Worm (Caenorhabditis elegans) whole organism, L1 larva: ENCODE results near the gene T08D10.4.

Source experiments
- efl-1 ChIP-seq, 4 experiments: fragments of 150-350 bp; optimal IDR thresholded peaks in 3 of 4; peaks in 1 of 4; 1 replicate in 1 of 4; 2 replicates in 3 of 4; lab custom pipeline; 2014; ENCODE audit warnings: missing biosample characterization in 2 of 4, missing genetic modification characterization in 2 of 4, missing genetic modification reagents in 2 of 4
- fkh-8 ChIP-seq: sonication (generic microtip); optimal IDR thresholded peaks from 2 replicates; lab custom pipeline; 2016; ENCODE audit warnings: mild to moderate bottlenecking, missing genetic modification characterization, missing compliant biosample characterization
- nhr-12 ChIP-seq: sonication (generic microtip); optimal IDR thresholded peaks from 2 replicates; lab custom pipeline; 2017; ENCODE audit warnings: missing biosample characterization, missing genetic modification characterization
- nhr-90 ChIP-seq: sonication (generic microtip); optimal IDR thresholded peaks from 2 replicates; lab custom pipeline; 2016; ENCODE audit warnings: mild to moderate bottlenecking, missing genetic modification characterization, missing compliant biosample characterization; ENCODE audit not compliant: poor library complexity
- skn-1 ChIP-seq: fragments of 150-350 bp; optimal IDR thresholded peaks from 2 replicates; lab custom pipeline; 2014; ENCODE audit warnings: missing biosample characterization, missing genetic modification characterization
- snpc-4 ChIP-seq: fragments of 150-350 bp; optimal IDR thresholded peaks from 2 replicates; lab custom pipeline; 2014; ENCODE audit warnings: missing biosample characterization, missing genetic modification characterization
- snu-23 ChIP-seq: sonication (generic microtip); optimal IDR thresholded peaks from 2 replicates; lab custom pipeline; 2016; ENCODE audit warnings: missing genetic modification characterization, missing compliant biosample characterization
- sox-4 ChIP-seq: sonication (generic microtip); optimal IDR thresholded peaks from 2 replicates; lab custom pipeline; 2016; ENCODE audit warnings: missing genetic modification characterization, missing compliant biosample characterization
- tbx-2 ChIP-seq: sonication (generic microtip); optimal IDR thresholded peaks from 2 replicates; lab custom pipeline; 2016; ENCODE audit warnings: missing genetic modification characterization, missing compliant biosample characterization
- ztf-4 ChIP-seq: fragments of 150-350 bp; optimal IDR thresholded peaks from 2 replicates; lab custom pipeline; 2014; ENCODE audit warnings: missing biosample characterization, missing genetic modification characterization

DNA sequence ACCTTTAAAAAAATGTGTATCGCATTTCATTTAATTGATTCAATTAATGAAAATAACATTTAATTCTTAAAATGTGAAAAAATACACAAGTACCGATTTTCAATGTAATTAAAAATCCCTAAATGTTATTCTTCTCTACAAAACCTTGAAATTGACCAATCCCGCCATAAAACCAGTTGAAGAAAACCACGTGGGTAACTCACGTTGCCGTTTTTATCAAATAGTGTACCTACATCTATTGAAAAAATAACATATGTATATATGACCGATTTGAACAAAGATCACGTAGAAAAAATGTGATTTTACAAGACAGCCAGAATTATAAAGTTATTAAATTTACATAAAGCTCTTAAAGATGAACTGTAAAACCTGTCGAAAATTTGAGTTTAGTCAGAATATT, 12.0 kb upstream of the T08D10.4 start:
- no peak for TF ChIP-seq nhr-90 (tag; lab: Kevin White, UChicago)
- peak; percentile 24 for TF ChIP-seq tbx-2
- no peak for TF ChIP-seq sox-4 (tag; lab: Kevin White, UChicago)
- TF ChIP-seq efl-1 (optimal IDR thresholded peaks at IDR 0.05; lab: Kevin White, UChicago), result no peak
- no peak for TF ChIP-seq efl-1 (GFP tag; optimal IDR thresholded peaks at IDR 0.05 in 1 of 2; lab: Kevin White, UChicago)
- peak; percentile 13 for TF ChIP-seq snu-23 (GFP tag; lab: Kevin White, UChicago)
- TF ChIP-seq snpc-4 (tag; lab: Kevin White, UChicago), result no peak
- TF ChIP-seq fkh-8, result no peak
- TF ChIP-seq skn-1 (tag; lab: Kevin White, UChicago), result no peak
- no peak for TF ChIP-seq nhr-12 (tag; lab: Kevin White, UChicago)
- TF ChIP-seq ztf-4 (tag; lab: Kevin White, UChicago), result no peak
